4 fruit fly cellular contexts compared by ENCODE assay signal in genomic region chrX:12675798-12676553, dm6.
TF ChIP-seq lines count a peak whose summit lies in the region.

No protein-coding gene starts in this region.

- no peak for TF ChIP-seq CTCF in whole organism, embryonic (GFP tag; optimal IDR thresholded peaks at IDR 0.05; lab: Kevin White, UChicago)

TF ChIP-seq in whole organism, adult, 20 proteins besides CTCF, POLR2A, EP300 and RAD21:
- TF ChIP-seq CG14711 (tag; optimal IDR thresholded peaks at IDR 0.05; lab: Kevin White, UChicago): no peak
- no peak for TF ChIP-seq CG33017 (tag; optimal IDR thresholded peaks at IDR 0.05; lab: Kevin White, UChicago)
- no peak for TF ChIP-seq cnc (optimal IDR thresholded peaks at IDR 0.05; lab: Kevin White, UChicago)
- peak; percentile 40 for TF ChIP-seq kay (GFP tag; lab: Kevin White, UChicago; ENCODE audit: borderline replicate concordance)
- TF ChIP-seq cic (GFP tag; optimal IDR thresholded peaks at IDR 0.05; lab: Kevin White, UChicago): no peak
- TF ChIP-seq CG5204 (GFP tag; optimal IDR thresholded peaks at IDR 0.05; lab: Kevin White, UChicago): no peak

TF ChIP-seq in whole organism, embryonic, 481 proteins besides CTCF, POLR2A, EP300 and RAD21 (continues in another document):
- TF ChIP-seq esg (GFP tag; conservative IDR thresholded peaks at IDR 0.05; lab: Robert Waterston, UW) (no peak), CG10543 (GFP tag; optimal IDR thresholded peaks at IDR 0.05; lab: Kevin White, UChicago) (no peak), ERR (GFP tag; optimal IDR thresholded peaks at IDR 0.05; lab: Kevin White, UChicago) (no peak), Fer3 (tag; optimal IDR thresholded peaks at IDR 0.05; lab: Kevin White, UChicago) (no peak), gt (GFP tag; IDR thresholded peaks at IDR 0.05; lab: Robert Waterston, UW) (no peak), sob (GFP tag; IDR thresholded peaks at IDR 0.05; lab: Robert Waterston, UW) (no peak), H15 (GFP tag; IDR thresholded peaks at IDR 0.05; lab: Robert Waterston, UW) (no peak), CG3281 (GFP tag; optimal IDR thresholded peaks at IDR 0.05; lab: Kevin White, UChicago) (peak; percentile 26), CG18262 (tag; optimal IDR thresholded peaks at IDR 0.05; lab: Kevin White, UChicago) (peak; percentile 9), Atf-2 (GFP tag; optimal IDR thresholded peaks at IDR 0.05; lab: Kevin White, UChicago) (no peak), CG3163 (GFP tag; optimal IDR thresholded peaks at IDR 0.05; lab: Kevin White, UChicago) (no peak), grau (tag; optimal IDR thresholded peaks at IDR 0.05; lab: Kevin White, UChicago) (peak; percentile 13), CG18599 (GFP tag; optimal IDR thresholded peaks at IDR 0.05; lab: Kevin White, UChicago) (peak; percentile 37), bcd (GFP tag; optimal IDR thresholded peaks at IDR 0.05; lab: Kevin White, UChicago) (no peak), CG8924 (tag; optimal IDR thresholded peaks at IDR 0.05; lab: Kevin White, UChicago) (no peak), CG11093 (GFP tag; IDR thresholded peaks at IDR 0.05; lab: Robert Waterston, UW) (no peak), CG8281 (tag; optimal IDR thresholded peaks at IDR 0.05; lab: Kevin White, UChicago) (no peak), tup (GFP tag; optimal IDR thresholded peaks at IDR 0.05; lab: Kevin White, UChicago) (no peak), pum (GFP tag; optimal IDR thresholded peaks at IDR 0.05; lab: Kevin White, UChicago) (no peak), Hr39 (optimal IDR thresholded peaks at IDR 0.05; lab: Kevin White, UChicago) (no peak), org-1 (GFP tag; optimal IDR thresholded peaks at IDR 0.05; lab: Kevin White, UChicago) (no peak), pita (GFP tag; optimal IDR thresholded peaks at IDR 0.05; lab: Kevin White, UChicago) (no peak), CG7556 (GFP tag; optimal IDR thresholded peaks at IDR 0.05; lab: Kevin White, UChicago) (peak; percentile 29), stc (GFP tag; IDR thresholded peaks at IDR 0.05; lab: Robert Waterston, UW) (no peak), CG4854 (GFP tag; optimal IDR thresholded peaks at IDR 0.05; lab: Kevin White, UChicago) (no peak), mirr (GFP tag; optimal IDR thresholded peaks at IDR 0.05; lab: Kevin White, UChicago) (no peak), CG13775 (GFP tag; optimal IDR thresholded peaks at IDR 0.05; lab: Kevin White, UChicago) (no peak), CG17829 (tag; optimal IDR thresholded peaks at IDR 0.05; lab: Kevin White, UChicago) (no peak), exex (tag; optimal IDR thresholded peaks at IDR 0.05; lab: Kevin White, UChicago) (peak; percentile 79), peb (GFP tag; IDR thresholded peaks at IDR 0.05; lab: Robert Waterston, UW) (no peak), abd-A (tag; optimal IDR thresholded peaks at IDR 0.05; lab: Kevin White, UChicago) (no peak)

TF ChIP-seq in whole organism, prepupa, 60 proteins besides CTCF, POLR2A, EP300 and RAD21:
- TF ChIP-seq CG34406 (GFP tag; optimal IDR thresholded peaks at IDR 0.05; lab: Kevin White, UChicago): no peak
- peak; percentile 82 for TF ChIP-seq Eip78C (GFP tag; lab: Kevin White, UChicago)
- TF ChIP-seq CG32006 (GFP tag; optimal IDR thresholded peaks at IDR 0.05; lab: Kevin White, UChicago): no peak
- TF ChIP-seq dsx (GFP tag; optimal IDR thresholded peaks at IDR 0.05; lab: Kevin White, UChicago; ENCODE audit: poor library complexity, severe bottlenecking): no peak
- no peak for TF ChIP-seq Blimp-1 (GFP tag; optimal IDR thresholded peaks at IDR 0.05; lab: Kevin White, UChicago)
- TF ChIP-seq Sox14 (GFP tag; optimal IDR thresholded peaks at IDR 0.05; lab: Kevin White, UChicago): no peak
- TF ChIP-seq esn (GFP tag; optimal IDR thresholded peaks at IDR 0.05; lab: Kevin White, UChicago): peak; percentile 21
- no peak for TF ChIP-seq CG11294 (GFP tag; IDR thresholded peaks at IDR 0.05; lab: Robert Waterston, UW)
- peak; percentile 10 for TF ChIP-seq CG31627 (GFP tag; optimal IDR thresholded peaks at IDR 0.05; lab: Kevin White, UChicago)
- no peak for TF ChIP-seq CG1621 (tag; optimal IDR thresholded peaks at IDR 0.05; lab: Kevin White, UChicago)
- TF ChIP-seq CG8119 (GFP tag; IDR thresholded peaks at IDR 0.05; lab: Robert Waterston, UW): no peak
- peak; percentile 10 for TF ChIP-seq pdm3 (GFP tag; optimal IDR thresholded peaks at IDR 0.05; lab: Kevin White, UChicago)
- no peak for TF ChIP-seq Eip93F (GFP tag; optimal IDR thresholded peaks at IDR 0.05; lab: Kevin White, UChicago)
- TF ChIP-seq Smox (GFP tag; optimal IDR thresholded peaks at IDR 0.05; lab: Kevin White, UChicago): peak; percentile 23
- peak; percentile 4 for TF ChIP-seq Hr39 (GFP tag; optimal IDR thresholded peaks at IDR 0.05; lab: Kevin White, UChicago)
- peak; percentile 69 for TF ChIP-seq svp (GFP tag; lab: Kevin White, UChicago)
- peak; percentile 4 for TF ChIP-seq Met (GFP tag; optimal IDR thresholded peaks at IDR 0.05; lab: Kevin White, UChicago)
- peak; percentile 21 for TF ChIP-seq acj6 (GFP tag; optimal IDR thresholded peaks at IDR 0.05; lab: Kevin White, UChicago)
- no peak for TF ChIP-seq CG11902 (GFP tag; optimal IDR thresholded peaks at IDR 0.05; lab: Kevin White, UChicago)

TF ChIP-seq in whole organism, wandering third instar larva, 38 proteins besides CTCF, POLR2A, EP300 and RAD21:
- no peak for TF ChIP-seq OdsH (GFP tag; optimal IDR thresholded peaks at IDR 0.05; lab: Kevin White, UChicago)
- no peak for TF ChIP-seq Rel (GFP tag; optimal IDR thresholded peaks at IDR 0.05; lab: Kevin White, UChicago)
- TF ChIP-seq Rel (tag; optimal IDR thresholded peaks at IDR 0.05; lab: Kevin White, UChicago): peak; percentile 76
TF ChIP-seq in whole organism, wandering third instar larva: peak in this region for 1.
